Fruit fly (Drosophila melanogaster): ENCODE data around the gene Ank.
A peak's percentile ranks its signal among the peaks of the same experiment; 100 is the strongest.

dm6 chr4:155977-156376 lies 26.3 kb upstream of the Ank start, which contains the start of gene CG31997:
- TF ChIP-seq Sox15 (GFP tag; optimal IDR thresholded peaks at IDR 0.05) (no peak), Met (GFP tag; optimal IDR thresholded peaks at IDR 0.05) (no peak), Lpt (GFP tag; optimal IDR thresholded peaks at IDR 0.05) (no peak), CG9139 (GFP tag; optimal IDR thresholded peaks at IDR 0.05) (no peak), Smox (GFP tag; optimal IDR thresholded peaks at IDR 0.05) (no peak), eg (GFP tag; IDR thresholded peaks at IDR 0.05) (no peak), CG8632 (GFP tag; optimal IDR thresholded peaks at IDR 0.05) (no peak), CG10631 (GFP tag; optimal IDR thresholded peaks at IDR 0.05) (no peak), Hr39 (GFP tag; optimal IDR thresholded peaks at IDR 0.05) (no peak), CG11902 (GFP tag; optimal IDR thresholded peaks at IDR 0.05) (no peak), CG32006 (GFP tag; optimal IDR thresholded peaks at IDR 0.05) (no peak), CG6808 (GFP tag; optimal IDR thresholded peaks at IDR 0.05) (no peak), CG16779 (tag; optimal IDR thresholded peaks at IDR 0.05) (no peak), Blimp-1 (GFP tag; optimal IDR thresholded peaks at IDR 0.05) (peak; percentile 3)

All from whole organism, prepupa.